Fruit fly (Drosophila melanogaster): ENCODE data around the gene CG6885.
A peak's percentile ranks its signal among the peaks of the same experiment; 100 is the strongest.

Gene CG6885

DNA sequence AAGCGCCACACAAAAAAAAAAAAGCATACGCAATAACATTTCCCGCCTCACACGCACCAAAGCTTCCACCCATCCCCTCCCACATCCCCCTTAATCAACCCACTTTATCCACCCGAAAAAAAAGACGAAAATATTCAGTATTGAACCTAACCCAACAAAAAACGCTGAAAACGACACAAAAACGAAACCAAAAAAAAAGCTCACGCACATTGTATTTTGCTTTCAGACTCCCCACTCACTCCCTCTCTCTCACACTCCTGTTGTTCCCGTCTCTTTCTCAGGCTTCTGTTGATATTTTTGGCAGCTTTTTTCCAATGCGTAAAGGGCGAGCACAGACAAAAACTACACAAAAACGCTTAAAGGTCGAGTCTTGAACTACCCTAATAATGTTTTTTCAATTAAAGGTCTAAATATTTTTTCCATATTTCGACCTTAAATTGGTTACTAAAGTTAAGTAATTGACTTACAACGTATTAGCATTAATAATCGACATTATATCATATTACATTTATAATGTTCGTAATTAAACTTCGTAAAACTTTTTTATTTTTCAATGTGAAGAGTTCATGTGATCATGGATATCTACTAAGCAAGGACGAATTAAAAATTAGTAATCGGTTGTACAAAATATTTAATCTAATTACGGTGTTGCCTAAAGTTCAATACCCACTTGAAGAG lies 42.3 kb downstream of the CG6885 start (continued):
- TF ChIP-seq Sin3A (optimal IDR thresholded peaks at IDR 0.05) (no peak), exex (tag; optimal IDR thresholded peaks at IDR 0.05) (peak; percentile 19), CG12942 (GFP tag; optimal IDR thresholded peaks at IDR 0.05) (peak; percentile 20), h (optimal IDR thresholded peaks at IDR 0.05) (no peak), kni (GFP tag; optimal IDR thresholded peaks at IDR 0.05) (no peak), slbo (GFP tag; IDR thresholded peaks at IDR 0.05) (peak; percentile 34; the same call in 1 of the 2 replicates), Hmx (GFP tag; optimal IDR thresholded peaks at IDR 0.05) (peak; percentile 55), Elba2 (GFP tag; optimal IDR thresholded peaks at IDR 0.05) (no peak), chif (GFP tag; optimal IDR thresholded peaks at IDR 0.05) (peak; percentile 32 to 49), CG31388 (GFP tag; optimal IDR thresholded peaks at IDR 0.05) (no peak), CG14965 (GFP tag; optimal IDR thresholded peaks at IDR 0.05; ENCODE audit: borderline replicate concordance) (no peak), HmgD (GFP tag; optimal IDR thresholded peaks at IDR 0.05) (no peak), CG10209 (GFP tag; optimal IDR thresholded peaks at IDR 0.05) (peak; percentile 60), gt (GFP tag; IDR thresholded peaks at IDR 0.05) (no peak), Ets97D (GFP tag; optimal IDR thresholded peaks at IDR 0.05) (no peak), az2 (GFP tag; optimal IDR thresholded peaks at IDR 0.05) (peak; percentile 66), CG1233 (GFP tag; optimal IDR thresholded peaks at IDR 0.05) (peak; percentile 66), CG16779 (GFP tag; IDR thresholded peaks at IDR 0.05) (peak; percentile 27; the same call in 1 of the 2 replicates), Lim3 (GFP tag; IDR thresholded peaks at IDR 0.05) (no peak), Deaf1 (tag; optimal IDR thresholded peaks at IDR 0.05) (peak; percentile 84), peb (GFP tag; IDR thresholded peaks at IDR 0.05) (no peak), CG14860 (GFP tag; IDR thresholded peaks at IDR 0.05; ENCODE audit: partially characterized antibody) (no peak), CG13287 (GFP tag; IDR thresholded peaks at IDR 0.05; ENCODE audit: partially characterized antibody) (no peak), Bgb (GFP tag; IDR thresholded peaks at IDR 0.05; ENCODE audit: partially characterized antibody) (peak; percentile 44; the same call in 1 of the 2 replicates), pnt (GFP tag; optimal IDR thresholded peaks at IDR 0.05) (no peak), unpg (GFP tag; optimal IDR thresholded peaks at IDR 0.05) (peak; percentile 67), Dip2 (GFP tag; IDR thresholded peaks at IDR 0.05) (no peak), CG11723 (GFP tag; optimal IDR thresholded peaks at IDR 0.05) (peak; percentile 21), CG7963 (GFP tag; IDR thresholded peaks at IDR 0.05; ENCODE audit: partially characterized antibody) (no peak), Xbp1 (GFP tag; optimal IDR thresholded peaks at IDR 0.05) (peak; percentile 69), Neu2 (GFP tag; optimal IDR thresholded peaks at IDR 0.05; ENCODE audit: borderline replicate concordance) (no peak), Stat92E (GFP tag; optimal IDR thresholded peaks at IDR 0.05) (no peak), pb (GFP tag; optimal IDR thresholded peaks at IDR 0.05) (no peak), sd (tag; optimal IDR thresholded peaks at IDR 0.05) (peak; percentile 83), ranshi (GFP tag; IDR thresholded peaks at IDR 0.05) (no peak), grn (GFP tag; optimal IDR thresholded peaks at IDR 0.05) (no peak), scrt (GFP tag; optimal IDR thresholded peaks at IDR 0.05) (peak; percentile 32), luna (GFP tag; optimal IDR thresholded peaks at IDR 0.05) (no peak), CG32772 (GFP tag; IDR thresholded peaks at IDR 0.05) (peak; percentile 81), Max (GFP tag; optimal IDR thresholded peaks at IDR 0.05) (peak; percentile 42), zfh1 (GFP tag; IDR thresholded peaks at IDR 0.05) (no peak), CG17612 (GFP tag; IDR thresholded peaks at IDR 0.05) (no peak), Poxn (GFP tag; IDR thresholded peaks at IDR 0.05) (no peak), CG12071 (GFP tag; optimal IDR thresholded peaks at IDR 0.05) (peak; percentile 17), nmo (GFP tag; optimal IDR thresholded peaks at IDR 0.05) (peak; percentile 68), hth (optimal IDR thresholded peaks at IDR 0.05) (no peak), Hr3 (GFP tag; optimal IDR thresholded peaks at IDR 0.05) (peak; percentile 5), pan (optimal IDR thresholded peaks at IDR 0.05) (no peak), pan (GFP tag; optimal IDR thresholded peaks at IDR 0.05 in 1 of 2, IDR thresholded peaks at IDR 0.05 in 1 of 2) (peak in 1 of 2 experiments; percentile 71), ci (GFP tag; IDR thresholded peaks at IDR 0.05) (no peak), CG17912 (GFP tag; optimal IDR thresholded peaks at IDR 0.05) (no peak)

Measured in whole organism, embryonic.